Worm (Caenorhabditis elegans) whole organism, L3 larva: ENCODE measurements around the gene Y113G7C.1.
"Not testable (repeated sequence)": the region's sequence is repeated elsewhere in the genome, so short reads cannot be mapped to it uniquely, and the experiment has no call there.

Source experiments
- R02D3.7 ChIP-seq: fragments of 150-350 bp; optimal IDR thresholded peaks from 2 replicates; lab custom pipeline; 2014; ENCODE audit warnings: missing biosample characterization, missing genetic modification characterization
- ama-1 ChIP-seq: fragments of 150-350 bp; optimal IDR thresholded peaks from 2 replicates; lab custom pipeline; 2018
- ceh-16 ChIP-seq: sonication (generic microtip); optimal IDR thresholded peaks from 2 replicates; lab custom pipeline; 2017; ENCODE audit warnings: missing biosample characterization, missing genetic modification characterization
- ceh-28 ChIP-seq: fragments of 150-350 bp; optimal IDR thresholded peaks from 2 replicates; lab custom pipeline; 2014; ENCODE audit warnings: missing biosample characterization, missing genetic modification reagents, missing genetic modification characterization
- ceh-82 ChIP-seq: fragments of 150-350 bp; optimal IDR thresholded peaks from 2 replicates; lab custom pipeline; 2014; ENCODE audit warnings: missing biosample characterization, missing genetic modification characterization
- ceh-9 ChIP-seq: sonication (generic microtip); optimal IDR thresholded peaks from 2 replicates; lab custom pipeline; 2018; ENCODE audit warnings: missing biosample characterization, missing genetic modification characterization
- daf-12 ChIP-seq: fragments of 150-350 bp; optimal IDR thresholded peaks from 2 replicates; lab custom pipeline; 2014; ENCODE audit warnings: missing biosample characterization, missing genetic modification reagents, missing genetic modification characterization
- egl-27 ChIP-seq: sonication (generic microtip); optimal IDR thresholded peaks from 4 replicates; lab custom pipeline; 2017; ENCODE audit warnings: missing biosample characterization, missing genetic modification reagents, missing genetic modification characterization
- egl-5 ChIP-seq: fragments of 150-350 bp; optimal IDR thresholded peaks from 2 replicates; lab custom pipeline; 2017; ENCODE audit warnings: missing biosample characterization, missing genetic modification reagents, missing genetic modification characterization, inconsistent platforms
- elt-1 ChIP-seq: fragments of 150-350 bp; optimal IDR thresholded peaks from 2 replicates; lab custom pipeline; 2014; ENCODE audit warnings: missing biosample characterization, missing genetic modification characterization
- elt-3 ChIP-seq, 3 experiments: fragments of 150-350 bp in 1 of 3; sonication (generic microtip) in 2 of 3; optimal IDR thresholded peaks; 2 replicates in 2 of 3; 4 replicates in 1 of 3; lab custom pipeline; 2014 to 2017; ENCODE audit warnings: missing biosample characterization in 3 of 3, missing genetic modification characterization in 3 of 3
- eor-1 ChIP-seq, 2 experiments: fragments of 150-350 bp; optimal IDR thresholded peaks; 2 replicates each; lab custom pipeline; 2014 to 2018; ENCODE audit warnings: missing biosample characterization in 2 of 2, missing genetic modification characterization in 2 of 2
- fkh-10 ChIP-seq: sonication (generic microtip); optimal IDR thresholded peaks from 2 replicates; lab custom pipeline; 2017; ENCODE audit warnings: missing biosample characterization, missing genetic modification reagents, missing genetic modification characterization
- fkh-2 ChIP-seq: fragments of 150-350 bp; optimal IDR thresholded peaks from 2 replicates; lab custom pipeline; 2014; ENCODE audit warnings: missing biosample characterization, missing genetic modification reagents, missing genetic modification characterization
- fos-1 ChIP-seq: fragments of 150-350 bp; optimal IDR thresholded peaks from 2 replicates; lab custom pipeline; 2014; ENCODE audit warnings: missing biosample characterization, missing genetic modification characterization
- lin-15B ChIP-seq: fragments of 150-350 bp; optimal IDR thresholded peaks from 2 replicates; lab custom pipeline; 2014; ENCODE audit warnings: missing biosample characterization, missing genetic modification characterization
- lin-39 ChIP-seq: fragments of 150-350 bp; optimal IDR thresholded peaks from 2 replicates; lab custom pipeline; 2018; ENCODE audit warnings: missing biosample characterization, missing genetic modification reagents, missing genetic modification characterization
- lsy-12 ChIP-seq: sonication (generic microtip); optimal IDR thresholded peaks from 2 replicates; lab custom pipeline; 2016; ENCODE audit warnings: mild to moderate bottlenecking, missing genetic modification characterization, missing compliant biosample characterization
- mdl-1 ChIP-seq: fragments of 150-350 bp; optimal IDR thresholded peaks from 2 replicates; lab custom pipeline; 2014; ENCODE audit warnings: missing biosample characterization, missing genetic modification characterization
- mml-1 ChIP-seq: fragments of 150-350 bp; sonication (generic microtip); optimal IDR thresholded peaks from 3 replicates; lab custom pipeline; 2014; ENCODE audit warnings: missing biosample characterization, missing genetic modification characterization
- nhr-11 ChIP-seq: fragments of 150-350 bp; optimal IDR thresholded peaks from 2 replicates; lab custom pipeline; 2014; ENCODE audit warnings: missing biosample characterization, missing genetic modification characterization
- nhr-23 ChIP-seq: fragments of 150-350 bp; optimal IDR thresholded peaks from 2 replicates; lab custom pipeline; 2014; ENCODE audit warnings: missing biosample characterization, missing genetic modification reagents, missing genetic modification characterization
- nhr-25 ChIP-seq: sonication (generic microtip); optimal IDR thresholded peaks from 2 replicates; lab custom pipeline; 2017; ENCODE audit warnings: missing biosample characterization, missing genetic modification characterization
- nhr-28 ChIP-seq: fragments of 150-350 bp; optimal IDR thresholded peaks from 2 replicates; lab custom pipeline; 2014; ENCODE audit warnings: missing biosample characterization, missing genetic modification characterization
- nhr-43 ChIP-seq: sonication (generic microtip); optimal IDR thresholded peaks from 2 replicates; lab custom pipeline; 2016; ENCODE audit warnings: mild to moderate bottlenecking, missing genetic modification characterization, missing compliant biosample characterization; ENCODE audit not compliant: poor library complexity, severe bottlenecking
- nhr-67 ChIP-seq: fragments of 150-350 bp; optimal IDR thresholded peaks from 2 replicates; lab custom pipeline; 2014; ENCODE audit warnings: missing biosample characterization, missing genetic modification characterization
- nhr-76 ChIP-seq: fragments of 150-350 bp; sonication (generic microtip); optimal IDR thresholded peaks from 5 replicates; lab custom pipeline; 2014; ENCODE audit warnings: missing biosample characterization, missing genetic modification characterization
- pha-4 ChIP-seq: fragments of 150-350 bp; optimal IDR thresholded peaks from 2 replicates; lab custom pipeline; 2014; ENCODE audit warnings: missing biosample characterization, missing genetic modification reagents, missing genetic modification characterization
- sea-2 ChIP-seq: fragments of 150-350 bp; sonication (generic microtip); optimal IDR thresholded peaks from 4 replicates; lab custom pipeline; 2014; ENCODE audit warnings: missing biosample characterization, missing genetic modification reagents, missing genetic modification characterization
- skn-1 ChIP-seq: fragments of 150-350 bp; optimal IDR thresholded peaks from 2 replicates; lab custom pipeline; 2014; ENCODE audit warnings: missing biosample characterization, missing genetic modification characterization
- snpc-4 ChIP-seq: fragments of 150-350 bp; optimal IDR thresholded peaks from 2 replicates; lab custom pipeline; 2014; ENCODE audit warnings: missing biosample characterization, missing genetic modification characterization
- unc-39 ChIP-seq: sonication (generic microtip); optimal IDR thresholded peaks from 4 replicates; lab custom pipeline; 2017; ENCODE audit warnings: missing biosample characterization, missing genetic modification characterization
- unc-62 ChIP-seq: fragments of 150-350 bp; sonication (generic microtip); optimal IDR thresholded peaks from 4 replicates; lab custom pipeline; 2014; ENCODE audit warnings: missing biosample characterization, missing genetic modification reagents, missing genetic modification characterization
- zag-1 ChIP-seq: fragments of 150-350 bp; optimal IDR thresholded peaks from 2 replicates; lab custom pipeline; 2014; ENCODE audit warnings: missing biosample characterization, missing genetic modification characterization
- ztf-11 ChIP-seq: fragments of 150-350 bp; optimal IDR thresholded peaks from 2 replicates; lab custom pipeline; 2014; ENCODE audit warnings: missing biosample characterization, missing genetic modification characterization
- ztf-4 ChIP-seq: fragments of 150-350 bp; optimal IDR thresholded peaks from 2 replicates; lab custom pipeline; 2014; ENCODE audit warnings: missing biosample characterization, missing genetic modification characterization

Gene Y113G7C.1

ce11 chrV:20297650-20298049, 19.9 kb upstream of the Y113G7C.1 start, which contains the start of gene ZC15.5:
Gene ZC15.5, plus strand, starts transcription at chrV:20297950.
- no peak for TF ChIP-seq ztf-4 (tag; lab: Kevin White, UChicago)
- no peak for TF ChIP-seq ceh-82 (tag; lab: Kevin White, UChicago)
- TF ChIP-seq ceh-9 (tag; lab: Kevin White, UChicago): no peak
- TF ChIP-seq ceh-16 (tag; lab: Kevin White, UChicago): no peak
- no peak for TF ChIP-seq unc-39 (tag; lab: Kevin White, UChicago)
- TF ChIP-seq ceh-28 (tag; lab: Kevin White, UChicago): no peak
- no peak for TF ChIP-seq elt-3 (tag; optimal IDR thresholded peaks at IDR 0.05; lab: Kevin White, UChicago)
- TF ChIP-seq ama-1 (lab: Kevin White, UChicago): no peak
- TF ChIP-seq daf-12 (tag; lab: Kevin White, UChicago): no peak
- TF ChIP-seq lin-39 (tag; lab: Kevin White, UChicago): no peak
- no peak for TF ChIP-seq nhr-76 (tag; lab: Kevin White, UChicago)
- no peak for TF ChIP-seq zag-1
- no peak for TF ChIP-seq nhr-28 (tag; lab: Kevin White, UChicago)
- TF ChIP-seq, all 47 proteins: peak for 0

- TF ChIP-seq nhr-11; ztf-4 (tag; lab: Kevin White, UChicago); ceh-16 (tag; lab: Kevin White, UChicago): not testable (repeated sequence)
Measured at ce11 chrV:20303288-20303687, 14.3 kb upstream of the Y113G7C.1 start, which contains the start of gene ZC15.3. Gene ZC15.3, plus strand, starts transcription at chrV:20303588.

DNA sequence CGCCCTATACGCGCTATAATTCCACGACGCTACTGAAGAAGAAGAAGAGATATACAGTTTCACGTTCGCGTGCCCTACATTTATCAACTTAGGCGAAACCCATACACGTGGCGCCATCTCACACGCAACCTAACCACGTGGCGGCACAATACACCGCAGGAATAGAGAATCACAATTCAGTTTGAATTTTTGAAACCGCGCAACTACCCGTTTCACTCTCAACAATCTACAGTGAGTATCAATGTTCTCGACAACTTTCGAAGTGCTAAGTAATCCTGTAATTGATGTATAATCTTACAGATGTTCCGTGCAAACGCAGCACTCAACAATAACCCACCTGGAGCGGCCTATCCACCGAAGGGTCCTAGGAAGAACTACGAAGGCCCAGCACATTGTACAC, 11.7 kb upstream of the Y113G7C.1 start, which contains the start of gene ZC15.1:
TSS of gene ZC15.1 (plus strand) at position 301 of the 400 bp plus-strand sequence.
- TF ChIP-seq nhr-76 (tag; lab: Kevin White, UChicago) (no peak), ama-1 (lab: Kevin White, UChicago) (no peak), nhr-23 (tag; lab: Kevin White, UChicago) (no peak), nhr-25 (tag; lab: Kevin White, UChicago) (no peak), fkh-10 (no peak), lsy-12 (tag; lab: Kevin White, UChicago) (no peak), ceh-16 (tag; lab: Kevin White, UChicago) (no peak), R02D3.7 (tag; lab: Kevin White, UChicago) (no peak), nhr-67 (tag; lab: Kevin White, UChicago) (no peak), sea-2 (GFP tag; lab: Kevin White, UChicago) (no peak), skn-1 (tag; lab: Kevin White, UChicago) (no peak), pha-4 (tag; lab: Kevin White, UChicago) (no peak), lin-15B (tag; lab: Kevin White, UChicago) (no peak), unc-62 (GFP tag; lab: Kevin White, UChicago) (no peak), snpc-4 (tag; lab: Kevin White, UChicago) (no peak), unc-39 (tag; lab: Kevin White, UChicago) (no peak), zag-1 (no peak), eor-1 (tag; optimal IDR thresholded peaks at IDR 0.05; lab: Kevin White, UChicago) (no peak), egl-27 (no peak), fos-1 (tag; lab: Kevin White, UChicago) (no peak)

ce11 chrV:20310575-20310974, 7.0 kb upstream of the Y113G7C.1 start, which contains the start of gene ZC15.10:
Gene ZC15.10, plus strand, starts transcription at chrV:20310736.
- TF ChIP-seq fkh-2 (tag; lab: Kevin White, UChicago) (no peak), lin-39 (tag; lab: Kevin White, UChicago) (no peak), egl-5 (tag; lab: Kevin White, UChicago) (no peak), elt-1 (tag; lab: Kevin White, UChicago) (no peak), skn-1 (tag; lab: Kevin White, UChicago) (no peak), R02D3.7 (tag; lab: Kevin White, UChicago) (no peak), lsy-12 (tag; lab: Kevin White, UChicago) (no peak), ceh-82 (tag; lab: Kevin White, UChicago) (no peak), ceh-16 (tag; lab: Kevin White, UChicago) (no peak), pha-4 (tag; lab: Kevin White, UChicago) (no peak), mdl-1 (no peak), ztf-11 (no peak), ama-1 (lab: Kevin White, UChicago) (no peak), nhr-43 (no peak), nhr-11 (no peak), mml-1 (no peak), elt-3 (tag; optimal IDR thresholded peaks at IDR 0.05; lab: Kevin White, UChicago) (no peak)
